Worm (Caenorhabditis elegans): Measurements from ENCODE around the gene ddx-35.
A peak's percentile ranks its signal among the peaks of the same experiment; 100 is the strongest.

The ddx-35 gene

DNA sequence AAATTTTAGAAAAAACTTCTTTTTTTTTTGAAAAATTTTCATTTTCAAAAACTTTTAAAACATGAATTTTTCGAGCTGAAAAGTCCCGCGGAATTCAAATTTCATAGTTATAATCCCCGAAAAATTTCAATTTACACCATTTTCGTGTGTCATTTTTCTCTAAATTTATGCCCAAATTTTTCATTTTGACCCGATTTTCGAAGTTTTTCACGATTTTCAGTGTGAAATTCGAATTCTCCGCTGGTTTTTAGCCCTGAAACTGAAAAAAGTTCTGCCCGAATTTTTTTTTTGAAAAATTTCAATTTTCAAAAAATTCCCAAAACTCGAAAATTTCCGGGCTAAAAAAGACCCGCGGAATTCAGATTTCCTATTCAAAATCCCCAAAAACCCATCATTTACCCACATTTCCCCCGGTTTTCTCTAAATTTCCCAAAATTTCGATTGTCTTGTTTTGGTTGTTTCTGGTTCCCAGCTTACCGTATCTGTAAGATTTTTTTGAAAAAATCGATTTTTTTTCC is 45.4 kb downstream of the ddx-35 start:
- no peak for TF ChIP-seq snpc-4 (GFP tag; optimal IDR thresholded peaks at IDR 0.05)
- TF ChIP-seq snpc-4 (tag; optimal IDR thresholded peaks at IDR 0.05): no peak
- no peak for TF ChIP-seq ztf-18 (tag; optimal IDR thresholded peaks at IDR 0.05)
- no peak for TF ChIP-seq lin-40 (tag; optimal IDR thresholded peaks at IDR 0.05)
- TF ChIP-seq let-526 (GFP tag; IDR thresholded peaks at IDR 0.05): no peak
- TF ChIP-seq hmg-1.2 (GFP tag; IDR thresholded peaks at IDR 0.05): no peak
- peak; percentile 61 for TF ChIP-seq athp-1 (tag; optimal IDR thresholded peaks at IDR 0.05)
- no peak for TF ChIP-seq ceh-91 (GFP tag; IDR thresholded peaks at IDR 0.05)
- peak; percentile 44; the same call in 1 of the 2 replicates for TF ChIP-seq C17E4.6 (GFP tag; IDR thresholded peaks at IDR 0.05)
- TF ChIP-seq attf-5 (GFP tag; optimal IDR thresholded peaks at IDR 0.05): peak; percentile 28
- peak; percentile 60 for TF ChIP-seq him-1 (tag; optimal IDR thresholded peaks at IDR 0.05)
- peak; percentile 52 for TF ChIP-seq repo-1 (tag; optimal IDR thresholded peaks at IDR 0.05)
- TF ChIP-seq zfh-2 (GFP tag; conservative IDR thresholded peaks at IDR 0.05): no peak
- no peak for TF ChIP-seq snpc-1.3 (tag; optimal IDR thresholded peaks at IDR 0.05; ENCODE audit: insufficient read depth)
- no peak for TF ChIP-seq ccch-3 (GFP tag; optimal IDR thresholded peaks at IDR 0.05)
- TF ChIP-seq mcd-1 (GFP tag; IDR thresholded peaks at IDR 0.05): 0 out of 2 replicates have a peak, but pooled peaks have one; percentile 5
- TF ChIP-seq akir-1 (GFP tag; optimal IDR thresholded peaks at IDR 0.05): no peak
- no peak for TF ChIP-seq mel-28 (tag; optimal IDR thresholded peaks at IDR 0.05; ENCODE audit: borderline replicate concordance)
- TF ChIP-seq nfyb-1 (GFP tag; IDR thresholded peaks at IDR 0.05): no peak; the same call in 1 of the 2 replicates
- no peak for TF ChIP-seq ets-4 (GFP tag; optimal IDR thresholded peaks at IDR 0.05)
- 0 out of 2 replicates have a peak, but pooled peaks have one; percentile 25 for TF ChIP-seq Y56A3A.18 (GFP tag; IDR thresholded peaks at IDR 0.05)
- TF ChIP-seq atf-7 (tag; optimal IDR thresholded peaks at IDR 0.05): peak; percentile 35
- TF ChIP-seq F57A8.1 (GFP tag; optimal IDR thresholded peaks at IDR 0.05): no peak
- no peak for TF ChIP-seq madf-8 (GFP tag; conservative IDR thresholded peaks at IDR 0.05)
- no peak for TF ChIP-seq B0336.3 (GFP tag; IDR thresholded peaks at IDR 0.05)
- TF ChIP-seq cebp-2 (GFP tag; IDR thresholded peaks at IDR 0.05): no peak
- peak; percentile 9 for TF ChIP-seq die-1 (tag; optimal IDR thresholded peaks at IDR 0.05)
- TF ChIP-seq nhr-90 (tag; optimal IDR thresholded peaks at IDR 0.05): no peak
- TF ChIP-seq rpc-1 (optimal IDR thresholded peaks at IDR 0.05): no peak
- TF ChIP-seq rpc-1 (tag; optimal IDR thresholded peaks at IDR 0.05): no peak
- TF ChIP-seq hrde-1 (tag; optimal IDR thresholded peaks at IDR 0.05; ENCODE audit: borderline replicate concordance): peak; percentile 21
- TF ChIP-seq ztf-25 (GFP tag; IDR thresholded peaks at IDR 0.05): no peak
- TF ChIP-seq ztf-6 (GFP tag; IDR thresholded peaks at IDR 0.05): no peak
- TF ChIP-seq bed-1 (GFP tag; IDR thresholded peaks at IDR 0.05): no peak
- no peak for TF ChIP-seq F37B4.10 (GFP tag; IDR thresholded peaks at IDR 0.05)
- TF ChIP-seq nhr-120 (GFP tag; IDR thresholded peaks at IDR 0.05): no peak
- no peak for TF ChIP-seq xnd-1 (tag; optimal IDR thresholded peaks at IDR 0.05)
- TF ChIP-seq cebp-1 (GFP tag; IDR thresholded peaks at IDR 0.05): no peak
- TF ChIP-seq cebp-1 (tag; optimal IDR thresholded peaks at IDR 0.05): peak; percentile 36
- TF ChIP-seq somi-1 (GFP tag; optimal IDR thresholded peaks at IDR 0.05): no peak
- no peak for TF ChIP-seq T07F8.4 (tag; optimal IDR thresholded peaks at IDR 0.05)
- TF ChIP-seq lsl-1 (GFP tag; optimal IDR thresholded peaks at IDR 0.05): peak; percentile 37
- no peak for TF ChIP-seq aptf-3 (GFP tag; IDR thresholded peaks at IDR 0.05)
- TF ChIP-seq madf-6 (GFP tag; IDR thresholded peaks at IDR 0.05): peak; percentile 40
- TF ChIP-seq nfya-2 (GFP tag; IDR thresholded peaks at IDR 0.05): 0 out of 2 replicates have a peak, but pooled peaks have one; percentile 28
- TF ChIP-seq lin-54 (GFP tag; optimal IDR thresholded peaks at IDR 0.05): no peak
- TF ChIP-seq dpl-1 (GFP tag; optimal IDR thresholded peaks at IDR 0.05): no peak
- TF ChIP-seq bed-2 (GFP tag; IDR thresholded peaks at IDR 0.05): no peak
- no peak for TF ChIP-seq aptf-2 (GFP tag; conservative IDR thresholded peaks at IDR 0.05)
- TF ChIP-seq nhr-179 (tag; optimal IDR thresholded peaks at IDR 0.05): no peak
